Fruit fly (Drosophila melanogaster) whole organism, embryonic: ENCODE results near the gene CG10298.

Source experiments
- Antp ChIP-seq: fragments of 200-800 bp; sonication (Bioruptor generic); optimal IDR thresholded peaks from 3 replicates; lab custom pipeline; 2016; ENCODE audit warnings: missing biosample characterization, missing genetic modification characterization
- Atf3 ChIP-seq: fragments of 200-800 bp; sonication (Bioruptor generic); optimal IDR thresholded peaks from 3 replicates; lab custom pipeline; 2016; ENCODE audit warnings: missing biosample characterization, missing genetic modification characterization
- B-H2 ChIP-seq: fragments of 200-800 bp; sonication (Bioruptor generic); optimal IDR thresholded peaks from 2 replicates; lab custom pipeline; 2018; ENCODE audit warnings: missing biosample characterization, mild to moderate bottlenecking, missing genetic modification characterization
- Bgb ChIP-seq: fragments of 200-800 bp; sonication (Bioruptor generic); IDR thresholded peaks from 2 replicates; pipeline ENCODE4 v1.3.6; 2022; ENCODE audit warnings: missing biosample characterization, missing genetic modification characterization; ENCODE audit not compliant: partially characterized antibody
- CG10654 ChIP-seq: fragments of 200-800 bp; sonication (Bioruptor generic); optimal IDR thresholded peaks from 2 replicates; lab custom pipeline; 2016; ENCODE audit warnings: missing biosample characterization, missing genetic modification characterization
- CG11504 ChIP-seq: fragments of 200-800 bp; sonication (Bioruptor generic); optimal IDR thresholded peaks from 3 replicates; lab custom pipeline; 2019; ENCODE audit warnings: missing biosample characterization, mild to moderate bottlenecking, missing genetic modification characterization, moderate library complexity
- CG15011 ChIP-seq: fragments of 200-800 bp; sonication (Bioruptor generic); optimal IDR thresholded peaks from 3 replicates; lab custom pipeline; 2018; ENCODE audit warnings: missing biosample characterization, mild to moderate bottlenecking, missing genetic modification characterization
- CG1602 ChIP-seq: fragments of 200-800 bp; sonication (Bioruptor generic); optimal IDR thresholded peaks from 3 replicates; lab custom pipeline; 2016; ENCODE audit warnings: missing biosample characterization, missing genetic modification characterization
- CG2889 ChIP-seq: fragments of 200-800 bp; sonication (Bioruptor generic); IDR thresholded peaks from 3 replicates; pipeline ENCODE4 v1.3.6; 2022; ENCODE audit warnings: missing biosample characterization, missing genetic modification characterization
- CG30020 ChIP-seq: fragments of 200-800 bp; optimal IDR thresholded peaks from 2 replicates; lab custom pipeline; 2019; ENCODE audit warnings: missing biosample characterization, mild to moderate bottlenecking, missing genetic modification characterization, moderate library complexity
- CG6654 ChIP-seq: fragments of 200-800 bp; sonication (Bioruptor generic); optimal IDR thresholded peaks from 2 replicates; lab custom pipeline; 2017; ENCODE audit warnings: missing biosample characterization, mild to moderate bottlenecking, missing genetic modification characterization
- CG7357 ChIP-seq: fragments of 200-800 bp; sonication (Bioruptor generic); IDR thresholded peaks from 3 replicates; pipeline ENCODE4 v1.3.6; 2022; ENCODE audit warnings: missing biosample characterization, missing genetic modification characterization
- CG7987 ChIP-seq: fragments of 200-800 bp; sonication (Bioruptor generic); optimal IDR thresholded peaks from 2 replicates; lab custom pipeline; 2018; ENCODE audit warnings: missing biosample characterization, mild to moderate bottlenecking, missing genetic modification characterization, moderate library complexity
- CG8089 ChIP-seq: fragments of 200-800 bp; sonication (Bioruptor generic); optimal IDR thresholded peaks from 3 replicates; lab custom pipeline; 2016; ENCODE audit warnings: missing biosample characterization, missing genetic modification characterization
- CG9876 ChIP-seq: fragments of 200-800 bp; sonication (Bioruptor generic); optimal IDR thresholded peaks from 2 replicates; lab custom pipeline; 2016; ENCODE audit warnings: missing biosample characterization, missing genetic modification characterization
- D19A ChIP-seq: fragments of 200-800 bp; optimal IDR thresholded peaks from 3 replicates; lab custom pipeline; 2019; ENCODE audit warnings: missing biosample characterization, mild to moderate bottlenecking, missing genetic modification characterization, moderate library complexity
- Dip2 ChIP-seq: fragments of 200-800 bp; sonication (Bioruptor generic); IDR thresholded peaks from 2 replicates; pipeline ENCODE4 v1.3.6; 2022; ENCODE audit warnings: missing biosample characterization, missing genetic modification characterization
- Ets65A ChIP-seq: fragments of 200-800 bp; sonication (Bioruptor generic); peaks from one replicate; lab custom pipeline; 2016; ENCODE audit warnings: missing biosample characterization, missing genetic modification characterization
- Ets97D ChIP-seq: fragments of 200-800 bp; sonication (Bioruptor generic); optimal IDR thresholded peaks from 3 replicates; lab custom pipeline; 2016; ENCODE audit warnings: missing biosample characterization, missing genetic modification characterization
- HLH54F ChIP-seq: fragments of 200-800 bp; sonication (Bioruptor generic); optimal IDR thresholded peaks from 3 replicates; lab custom pipeline; 2016; ENCODE audit warnings: missing biosample characterization, missing genetic modification characterization
- Ptx1 ChIP-seq: fragments of 200-800 bp; sonication (Bioruptor generic); IDR thresholded peaks from 2 replicates; pipeline ENCODE4 v1.3.6; 2022; ENCODE audit warnings: missing biosample characterization, missing genetic modification characterization
- Ravus ChIP-seq: fragments of 200-800 bp; sonication (Bioruptor generic); IDR thresholded peaks from 2 replicates; pipeline ENCODE4 v1.3.6; 2022; ENCODE audit warnings: missing biosample characterization, missing genetic modification characterization
- Rx ChIP-seq: fragments of 200-800 bp; sonication (Bioruptor generic); IDR thresholded peaks from 2 replicates; pipeline ENCODE4 v1.3.6; 2022; ENCODE audit warnings: missing biosample characterization, missing genetic modification characterization
- TFAM ChIP-seq: fragments of 200-800 bp; sonication (Bioruptor generic); optimal IDR thresholded peaks from 2 replicates; lab custom pipeline; 2017; ENCODE audit warnings: missing biosample characterization, missing genetic modification characterization, inconsistent platforms
- Taf1 ChIP-seq: fragments of 200-800 bp; sonication (Bioruptor generic); IDR thresholded peaks from 2 replicates; pipeline ENCODE4 v1.3.6; 2022; ENCODE audit warnings: missing biosample characterization, missing genetic modification characterization
- Tbp ChIP-seq: fragments of >200 bp; optimal IDR thresholded peaks from 2 replicates; lab custom pipeline; 2018; ENCODE audit warnings: missing biosample characterization, missing genetic modification characterization
- amos ChIP-seq: fragments of 200-800 bp; sonication (Bioruptor generic); IDR thresholded peaks from 2 replicates; pipeline ENCODE4 v1.3.6; 2022; ENCODE audit warnings: missing biosample characterization, missing genetic modification characterization; ENCODE audit not compliant: partially characterized antibody
- bab2 ChIP-seq: fragments of 200-800 bp; sonication (Bioruptor generic); optimal IDR thresholded peaks from 2 replicates; lab custom pipeline; 2016; ENCODE audit warnings: missing biosample characterization, missing genetic modification characterization
- bsh ChIP-seq, 2 experiments: fragments of 200-800 bp; sonication (Bioruptor generic); optimal IDR thresholded peaks; 2 replicates each; lab custom pipeline; 2017 to 2018; ENCODE audit warnings: mild to moderate bottlenecking in 2 of 2, missing biosample characterization in 2 of 2, missing genetic modification characterization in 2 of 2, moderate library complexity in 1 of 2
- cato ChIP-seq: fragments of 200-800 bp; sonication (Bioruptor generic); optimal IDR thresholded peaks from 2 replicates; lab custom pipeline; 2016; ENCODE audit warnings: missing biosample characterization, missing genetic modification characterization, borderline replicate concordance
- chif ChIP-seq, 2 experiments: fragments of 200-800 bp; sonication (Bioruptor generic); optimal IDR thresholded peaks; 3 replicates each; lab custom pipeline; 2016; ENCODE audit warnings: missing biosample characterization in 2 of 2, missing genetic modification characterization in 2 of 2
- crol ChIP-seq: fragments of 200-800 bp; sonication (Bioruptor generic); IDR thresholded peaks from 2 replicates; pipeline ENCODE4 v1.3.6; 2022; ENCODE audit warnings: missing biosample characterization, missing genetic modification characterization
- dimm ChIP-seq: fragments of 200-800 bp; sonication (Bioruptor generic); IDR thresholded peaks from 2 replicates; pipeline ENCODE4 v1.3.6; 2022; ENCODE audit warnings: missing biosample characterization, missing genetic modification characterization
- dm ChIP-seq: fragments of 200-800 bp; sonication (Bioruptor generic); optimal IDR thresholded peaks from 3 replicates; lab custom pipeline; 2016; ENCODE audit warnings: missing biosample characterization, missing genetic modification characterization
- fd102C ChIP-seq: fragments of 200-800 bp; sonication (Bioruptor generic); optimal IDR thresholded peaks from 2 replicates; lab custom pipeline; 2018; ENCODE audit warnings: missing biosample characterization, mild to moderate bottlenecking, missing genetic modification characterization, moderate library complexity
- fd64A ChIP-seq: fragments of 200-800 bp; sonication (Bioruptor generic); optimal IDR thresholded peaks from 3 replicates; lab custom pipeline; 2018; ENCODE audit warnings: missing biosample characterization, mild to moderate bottlenecking, missing genetic modification characterization
- gro ChIP-seq: fragments of 200-800 bp; sonication (Bioruptor generic); optimal IDR thresholded peaks from 2 replicates; lab custom pipeline; 2016; ENCODE audit warnings: missing biosample characterization, missing genetic modification characterization
- gsb-n ChIP-seq: fragments of 200-800 bp; sonication (Bioruptor generic); optimal IDR thresholded peaks from 3 replicates; lab custom pipeline; 2018; ENCODE audit warnings: missing biosample characterization, mild to moderate bottlenecking, missing genetic modification characterization
- h ChIP-seq: fragments of >200 bp; optimal IDR thresholded peaks from 2 replicates; lab custom pipeline; 2017
- ken ChIP-seq: fragments of 200-800 bp; sonication (Bioruptor generic); IDR thresholded peaks from 3 replicates; pipeline ENCODE4 v1.3.6; 2022; ENCODE audit warnings: missing biosample characterization, missing genetic modification characterization
- lilli ChIP-seq: fragments of 200-800 bp; sonication (Bioruptor generic); optimal IDR thresholded peaks from 3 replicates; lab custom pipeline; 2016; ENCODE audit warnings: missing biosample characterization, missing genetic modification characterization
- lmd ChIP-seq: fragments of 200-800 bp; sonication (Bioruptor generic); IDR thresholded peaks from 2 replicates; pipeline ENCODE4 v1.3.6; 2022; ENCODE audit warnings: missing biosample characterization, missing genetic modification characterization
- odd ChIP-seq: fragments of 200-800 bp; sonication (Bioruptor generic); optimal IDR thresholded peaks from 2 replicates; lab custom pipeline; 2017; ENCODE audit warnings: missing biosample characterization, mild to moderate bottlenecking, missing genetic modification characterization
- p53 ChIP-seq: fragments of 200-800 bp; sonication (Bioruptor generic); optimal IDR thresholded peaks from 2 replicates; lab custom pipeline; 2016; ENCODE audit warnings: missing biosample characterization, missing genetic modification characterization
- pan ChIP-seq, 4 experiments: fragments of >200 bp in 3 of 4; fragments of 200-800 bp in 1 of 4; sonication (Bioruptor generic) in 1 of 4; optimal IDR thresholded peaks in 3 of 4; IDR thresholded peaks in 1 of 4; 2 replicates each; pipeline versions ENCODE4 v1.3.6 to Lab custom; 2017 to 2022; ENCODE audit warnings: missing biosample characterization in 2 of 4, missing genetic modification characterization in 2 of 4, mixed read lengths in 1 of 4
- ro ChIP-seq: fragments of 200-800 bp; sonication (Bioruptor generic); IDR thresholded peaks from 2 replicates; pipeline ENCODE4 v1.3.6; 2022; ENCODE audit warnings: missing biosample characterization, missing genetic modification characterization
- salm ChIP-seq: fragments of 200-800 bp; sonication (Bioruptor generic); optimal IDR thresholded peaks from 2 replicates; lab custom pipeline; 2018; ENCODE audit warnings: missing biosample characterization, mild to moderate bottlenecking, missing genetic modification characterization
- scrt ChIP-seq: fragments of 200-800 bp; sonication (Bioruptor generic); optimal IDR thresholded peaks from 2 replicates; lab custom pipeline; 2018; ENCODE audit warnings: missing biosample characterization, mild to moderate bottlenecking, missing genetic modification characterization, moderate library complexity
- sr ChIP-seq: fragments of 200-800 bp; sonication (Bioruptor generic); IDR thresholded peaks from 3 replicates; pipeline ENCODE4 v1.3.6; 2022; ENCODE audit warnings: missing biosample characterization, missing genetic modification characterization
- toy ChIP-seq: fragments of 200-800 bp; sonication (Bioruptor generic); IDR thresholded peaks from 2 replicates; pipeline ENCODE4 v1.3.6; 2022; ENCODE audit warnings: missing biosample characterization, missing genetic modification characterization
- zfh2 ChIP-seq: fragments of 200-800 bp; sonication (Bioruptor generic); optimal IDR thresholded peaks from 2 replicates; lab custom pipeline; 2016; ENCODE audit warnings: missing biosample characterization, missing genetic modification characterization

The CG10298 gene

DNA sequence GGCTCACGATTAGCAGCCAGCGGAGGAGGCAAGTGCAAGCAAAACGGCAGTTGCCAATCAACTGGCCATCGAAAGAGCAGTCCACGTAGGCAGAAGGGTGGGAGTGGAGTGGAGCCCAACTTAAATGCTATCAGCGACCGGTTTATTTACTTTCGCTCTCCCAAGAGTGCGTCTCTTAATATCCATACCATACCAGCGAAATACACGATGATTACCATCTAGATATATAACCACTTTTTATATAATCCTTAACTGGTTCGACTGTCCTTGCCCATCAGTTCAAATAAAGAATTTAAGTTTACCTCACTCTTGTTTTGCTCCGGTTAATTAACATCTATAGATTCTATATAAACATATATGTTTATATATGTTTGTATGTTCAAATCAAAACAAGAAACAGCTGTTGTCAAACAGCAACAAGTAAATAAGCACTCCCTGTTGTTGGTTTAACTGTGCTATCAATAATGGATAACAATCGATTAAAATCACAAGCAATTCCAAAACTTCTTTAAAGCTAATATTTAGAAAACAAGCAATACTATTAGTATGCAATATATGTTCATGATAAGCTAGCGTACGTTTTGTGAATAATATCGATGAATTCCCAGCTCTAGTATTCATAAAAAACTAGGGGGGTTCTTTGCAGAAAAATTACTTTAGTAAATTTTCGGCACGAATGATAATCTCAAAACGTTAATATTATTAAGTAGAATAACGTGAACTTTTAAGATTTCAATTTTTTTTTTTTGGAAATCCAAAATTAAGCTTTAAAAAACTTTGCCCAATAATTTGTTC, 30.9 kb downstream of the CG10298 start (continued):
- TF ChIP-seq D19A (tag; lab: Kevin White, UChicago) (peak; percentile 11), Tbp (GFP tag; lab: Kevin White, UChicago) (no peak), p53 (GFP tag; lab: Kevin White, UChicago) (no peak), Ets97D (GFP tag; lab: Kevin White, UChicago) (no peak), CG7987 (peak; percentile 79), Taf1 (peak; percentile 19; the same call in 1 of the 2 replicates), Bgb (no peak), Ets65A (no peak), fd64A (GFP tag; lab: Kevin White, UChicago) (peak; percentile 14), crol (GFP tag; lab: Robert Waterston, UW) (no peak), Ptx1 (no peak), bab2 (peak; percentile 39), scrt (GFP tag; lab: Kevin White, UChicago) (peak; percentile 89), sr (GFP tag; lab: Robert Waterston, UW) (no peak), CG1602 (GFP tag; lab: Kevin White, UChicago) (peak; percentile 37), salm (tag; lab: Kevin White, UChicago) (no peak), odd (GFP tag; lab: Kevin White, UChicago) (peak; percentile 66), CG9876 (no peak), Rx (GFP tag; lab: Robert Waterston, UW) (no peak), zfh2 (GFP tag; lab: Kevin White, UChicago) (no peak), lilli (GFP tag; lab: Kevin White, UChicago) (peak; percentile 52), Dip2 (no peak), pan (optimal IDR thresholded peaks at IDR 0.05; lab: Kevin White, UChicago) (no peak), pan (GFP tag; optimal IDR thresholded peaks at IDR 0.05 in 1 of 2, IDR thresholded peaks at IDR 0.05 in 1 of 2) (no peak), CG6654 (GFP tag; lab: Kevin White, UChicago) (no peak), amos (no peak), HLH54F (GFP tag; lab: Kevin White, UChicago) (no peak), B-H2 (GFP tag; lab: Kevin White, UChicago) (no peak), toy (GFP tag; lab: Robert Waterston, UW) (no peak), TFAM (no peak), ken (GFP tag; lab: Robert Waterston, UW) (no peak), dm (no peak), Antp (no peak), CG7357 (no peak), ro (no peak), CG11504 (tag; lab: Kevin White, UChicago) (no peak), lmd (GFP tag; lab: Robert Waterston, UW) (no peak), CG10654 (GFP tag; lab: Kevin White, UChicago) (peak; percentile 9), Ravus (GFP tag; lab: Robert Waterston, UW) (no peak), Atf3 (GFP tag; lab: Kevin White, UChicago) (no peak), gsb-n (tag; lab: Kevin White, UChicago) (no peak), fd102C (GFP tag; lab: Kevin White, UChicago) (no peak), CG30020 (tag; lab: Kevin White, UChicago) (peak; percentile 61), cato (GFP tag; lab: Kevin White, UChicago) (no peak), dimm (no peak), CG8089 (GFP tag; lab: Kevin White, UChicago) (no peak), chif (GFP tag; optimal IDR thresholded peaks at IDR 0.05; lab: Kevin White, UChicago) (no peak), bsh (GFP tag; optimal IDR thresholded peaks at IDR 0.05; lab: Kevin White, UChicago) (peak in 1 of 2 experiments; percentile 40), CG2889 (GFP tag; lab: Robert Waterston, UW) (0 out of 3 replicates have a peak, but pooled peaks have one; percentile 18), CG15011 (GFP tag; lab: Kevin White, UChicago) (peak; percentile 67), gro (GFP tag; lab: Kevin White, UChicago) (peak; percentile 62), h (no peak)
